ENCODE assay signal across 4 worm cellular contexts in the genomic region with DNA sequence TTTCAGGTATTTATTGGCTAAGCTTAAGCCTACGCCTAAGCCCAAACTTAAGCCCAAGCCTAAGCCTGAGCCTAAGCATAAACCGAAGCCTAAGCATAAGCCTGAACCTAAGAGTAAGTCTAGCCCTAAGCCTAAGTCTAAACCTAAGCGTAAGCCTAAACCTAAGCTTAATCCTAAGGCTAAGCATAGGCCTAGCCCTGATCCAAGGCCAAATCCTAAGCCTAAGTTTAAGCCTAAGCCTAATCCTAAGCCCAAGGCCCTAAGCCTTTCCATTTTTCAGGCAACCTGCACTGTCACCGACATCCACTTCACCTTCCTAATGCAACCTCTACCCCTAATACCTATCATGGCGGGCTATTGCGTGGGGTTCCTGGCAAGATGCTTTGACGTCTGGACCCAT.
TF ChIP-seq lines count a peak whose summit lies in the region.

No protein-coding gene starts in this region.

TF ChIP-seq in whole organism, early embryonic, 17 proteins besides CTCF, POLR2A, EP300 and RAD21:
- peak; percentile 52 for TF ChIP-seq ceh-36 (tag; optimal IDR thresholded peaks at IDR 0.05; lab: Kevin White, UChicago)
- no peak for TF ChIP-seq pes-1 (GFP tag; IDR thresholded peaks at IDR 0.05; lab: Robert Waterston, UW)

TF ChIP-seq in whole organism, late embryonic, 69 proteins besides CTCF, POLR2A, EP300 and RAD21:
- TF ChIP-seq hlh-8 (tag; optimal IDR thresholded peaks at IDR 0.05; lab: Kevin White, UChicago), result no peak
- peak; percentile 56 for TF ChIP-seq dve-1 (tag; optimal IDR thresholded peaks at IDR 0.05; lab: Kevin White, UChicago)
- TF ChIP-seq ceh-14 (tag; optimal IDR thresholded peaks at IDR 0.05; lab: Kevin White, UChicago), result no peak

TF ChIP-seq in whole organism, midembryonic, 9 proteins besides CTCF, POLR2A, EP300 and RAD21:
- peak; percentile 38; the same call in 1 of the 2 replicates for TF ChIP-seq ztf-29 (GFP tag; IDR thresholded peaks at IDR 0.05; lab: Robert Waterston, UW)
- TF ChIP-seq ztf-23 (GFP tag; IDR thresholded peaks at IDR 0.05; lab: Robert Waterston, UW), result no peak
TF ChIP-seq in whole organism, midembryonic: peak in this region for 1.

TF ChIP-seq in whole organism, young adult, 124 proteins besides CTCF, POLR2A, EP300 and RAD21:
- TF ChIP-seq ztf-28 (GFP tag; IDR thresholded peaks at IDR 0.05; lab: Robert Waterston, UW) (0 out of 2 replicates have a peak, but pooled peaks have one; percentile 9), F52B5.7 (tag; optimal IDR thresholded peaks at IDR 0.05; lab: Kevin White, UChicago) (no peak), nfyb-1 (GFP tag; IDR thresholded peaks at IDR 0.05; lab: Robert Waterston, UW) (no peak)
